Worm (Caenorhabditis elegans) whole organism, late embryonic: ENCODE data around the gene W09G12.8.

Experiments
- C38D4.7 ChIP-seq: fragments of 200-800 bp; sonication (Bioruptor generic); optimal IDR thresholded peaks from 2 replicates; lab custom pipeline; 2018; ENCODE audit warnings: mild to moderate bottlenecking, missing genetic modification characterization, moderate library complexity, missing compliant biosample characterization
- ceh-24 ChIP-seq: sonication (generic microtip); optimal IDR thresholded peaks from 2 replicates; lab custom pipeline; 2016; ENCODE audit warnings: mild to moderate bottlenecking, missing genetic modification characterization, missing compliant biosample characterization
- ceh-9 ChIP-seq: sonication (generic microtip); optimal IDR thresholded peaks from 2 replicates; lab custom pipeline; 2016; ENCODE audit warnings: mild to moderate bottlenecking, missing genetic modification characterization, inconsistent platforms, missing compliant biosample characterization
- dmd-4 ChIP-seq: sonication (generic microtip); optimal IDR thresholded peaks from 2 replicates; lab custom pipeline; 2016; ENCODE audit warnings: borderline replicate concordance, missing genetic modification characterization, missing compliant biosample characterization
- gmeb-2 ChIP-seq: sonication (generic microtip); optimal IDR thresholded peaks from 2 replicates; lab custom pipeline; 2016; ENCODE audit warnings: missing genetic modification characterization, inconsistent platforms, missing compliant biosample characterization
- madf-2 ChIP-seq: sonication (generic microtip); optimal IDR thresholded peaks from 2 replicates; lab custom pipeline; 2017; ENCODE audit warnings: missing genetic modification characterization, missing compliant biosample characterization
- nfya-1 ChIP-seq: sonication (generic microtip); optimal IDR thresholded peaks from 2 replicates; lab custom pipeline; 2017; ENCODE audit warnings: missing genetic modification characterization, mild to moderate bottlenecking, missing compliant biosample characterization, antibody characterized with exemption, moderate library complexity
- sox-4 ChIP-seq: sonication (generic microtip); optimal IDR thresholded peaks from 2 replicates; lab custom pipeline; 2017; ENCODE audit warnings: mild to moderate bottlenecking, missing genetic modification characterization, inconsistent platforms, missing compliant biosample characterization
- unc-42 ChIP-seq: sonication (generic microtip); optimal IDR thresholded peaks from 2 replicates; lab custom pipeline; 2016; ENCODE audit warnings: missing genotype, missing genetic modification characterization, missing compliant biosample characterization
- ztf-16 ChIP-seq: sonication (generic microtip); optimal IDR thresholded peaks from 2 replicates; lab custom pipeline; 2017; ENCODE audit warnings: missing genetic modification characterization, missing compliant biosample characterization

DNA sequence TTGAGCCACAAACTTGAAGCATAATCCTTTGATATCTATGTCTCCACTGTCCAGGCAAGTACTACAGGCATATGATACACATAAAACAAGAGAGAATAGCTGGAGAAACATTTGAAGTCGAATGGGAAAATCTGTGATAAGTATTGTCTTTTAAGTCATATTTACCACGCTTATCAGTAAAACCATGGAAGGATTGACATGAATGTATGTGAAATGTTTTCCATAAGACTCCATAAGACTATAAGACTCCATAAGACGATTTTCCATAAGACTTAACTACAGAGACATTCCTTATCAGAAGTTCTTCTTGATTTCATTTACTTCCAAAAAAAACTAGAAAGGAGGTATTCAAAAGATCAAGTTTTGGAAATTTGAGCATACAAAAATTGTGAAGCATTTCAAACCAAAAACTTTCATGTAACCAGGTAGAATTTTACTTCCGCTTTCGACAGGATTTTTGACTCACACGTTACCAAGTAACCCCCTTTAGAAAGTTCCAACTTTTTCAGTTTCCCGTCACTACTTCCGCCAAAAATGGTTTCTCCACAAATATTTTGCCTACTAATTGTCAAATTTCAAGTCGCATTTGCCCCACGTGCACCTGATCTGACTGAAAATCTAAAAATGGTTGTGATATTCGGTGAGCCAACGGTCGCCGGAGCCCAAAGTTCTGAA lies 20.9 kb downstream of the W09G12.8 start, which contains the start of the genes clec-165 and F38A1.11:
- TF ChIP-seq sox-4 (no peak), madf-2 (tag; lab: Kevin White, UChicago) (no peak), ztf-16 (tag; lab: Kevin White, UChicago) (no peak), C38D4.7 (GFP tag; lab: Kevin White, UChicago) (no peak), ceh-9 (tag; lab: Kevin White, UChicago) (no peak), unc-42 (tag; lab: Kevin White, UChicago) (no peak), gmeb-2 (no peak), dmd-4 (tag; lab: Kevin White, UChicago) (no peak), ceh-24 (tag; lab: Kevin White, UChicago) (no peak), nfya-1 (no peak)
